Worm (Caenorhabditis elegans): ENCODE data around the gene C46C2.5.

The C46C2.5 gene

DNA sequence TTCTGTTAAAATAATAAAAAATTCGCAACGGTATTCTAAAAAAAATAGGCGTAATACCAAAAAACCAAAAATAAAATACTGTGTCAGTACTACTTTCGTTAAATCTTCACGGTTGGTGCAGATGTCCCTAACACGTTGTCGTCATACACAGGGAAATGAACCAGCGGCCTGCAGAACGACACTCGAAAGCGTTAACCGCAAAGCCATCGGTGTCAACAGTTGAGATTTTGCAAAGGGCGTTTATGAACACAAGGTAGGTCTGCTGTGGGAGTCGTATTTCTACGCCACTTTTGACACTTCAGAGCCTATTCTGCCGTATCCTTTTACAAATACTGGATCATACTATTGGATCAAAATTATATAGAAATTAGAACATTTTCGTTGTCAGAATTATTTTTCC lies 1.2 kb downstream of the C46C2.5 start (continued):
- peak; percentile 66 for TF ChIP-seq nhr-111 (GFP tag; optimal IDR thresholded peaks at IDR 0.05)
- TF ChIP-seq nhr-28 (tag; optimal IDR thresholded peaks at IDR 0.05): peak; percentile 59
- TF ChIP-seq lir-3 (tag; optimal IDR thresholded peaks at IDR 0.05): peak; percentile 46
- TF ChIP-seq ceh-82 (tag; optimal IDR thresholded peaks at IDR 0.05): no peak
- TF ChIP-seq F44E2.7 (GFP tag; IDR thresholded peaks at IDR 0.05): no peak
- TF ChIP-seq F26F4.8 (GFP tag; conservative IDR thresholded peaks at IDR 0.05): 0 out of 2 replicates have a peak, but pooled peaks have one; percentile 60
- peak; percentile 72 for TF ChIP-seq gei-8 (GFP tag; optimal IDR thresholded peaks at IDR 0.05)
- no peak for TF ChIP-seq hlh-30 (tag; optimal IDR thresholded peaks at IDR 0.05; ENCODE audit: insufficient read depth)
- TF ChIP-seq nhr-25 (tag; optimal IDR thresholded peaks at IDR 0.05; ENCODE audit: borderline replicate concordance, insufficient read depth): no peak
- TF ChIP-seq lin-15B (tag; optimal IDR thresholded peaks at IDR 0.05): no peak
- peak; percentile 12 for TF ChIP-seq F37D6.2 (tag; optimal IDR thresholded peaks at IDR 0.05)
- TF ChIP-seq daf-16 (GFP tag; optimal IDR thresholded peaks at IDR 0.05): peak; percentile 17 to 89
- TF ChIP-seq daf-16 (tag; optimal IDR thresholded peaks at IDR 0.05): no peak
- no peak for TF ChIP-seq unc-39 (tag; optimal IDR thresholded peaks at IDR 0.05)
- TF ChIP-seq F49E8.2 (tag; optimal IDR thresholded peaks at IDR 0.05; ENCODE audit: borderline replicate concordance): peak; percentile 45
- TF ChIP-seq mxl-2 (GFP tag; conservative IDR thresholded peaks at IDR 0.05): no peak
- TF ChIP-seq skn-1 (tag; optimal IDR thresholded peaks at IDR 0.05): no peak
- no peak for TF ChIP-seq hif-1 (tag; optimal IDR thresholded peaks at IDR 0.05)
- peak; percentile 66 for TF ChIP-seq unc-130 (GFP tag; optimal IDR thresholded peaks at IDR 0.05)
- no peak for TF ChIP-seq daf-19 (GFP tag; conservative IDR thresholded peaks at IDR 0.05)
- TF ChIP-seq ceh-32 (tag; optimal IDR thresholded peaks at IDR 0.05; ENCODE audit: poor library complexity): no peak
- TF ChIP-seq lin-13 (GFP tag; optimal IDR thresholded peaks at IDR 0.05): no peak
- no peak for TF ChIP-seq nhr-11 (tag; optimal IDR thresholded peaks at IDR 0.05)
- peak; percentile 88 for TF ChIP-seq mes-2 (tag; optimal IDR thresholded peaks at IDR 0.05; ENCODE audit: poor library complexity, severe bottlenecking)
- TF ChIP-seq lin-29 (GFP tag; IDR thresholded peaks at IDR 0.05): no peak
- peak; percentile 81; the same call in 1 of the 2 replicates for TF ChIP-seq zip-11 (GFP tag; IDR thresholded peaks at IDR 0.05)
- no peak for TF ChIP-seq set-16 (GFP tag; IDR thresholded peaks at IDR 0.05)
- peak; percentile 68 for TF ChIP-seq dmd-6 (GFP tag; IDR thresholded peaks at IDR 0.05)
- TF ChIP-seq nhr-77 (tag; optimal IDR thresholded peaks at IDR 0.05): peak; percentile 14
- TF ChIP-seq D1046.2 (GFP tag; IDR thresholded peaks at IDR 0.05): peak; percentile 85; the same call in 1 of the 2 replicates
- TF ChIP-seq ztf-7 (tag; optimal IDR thresholded peaks at IDR 0.05): peak; percentile 62
- TF ChIP-seq duxl-1 (tag; optimal IDR thresholded peaks at IDR 0.05; ENCODE audit: poor library complexity): no peak
- TF ChIP-seq pha-4 (GFP tag; IDR thresholded peaks at IDR 0.05): peak; percentile 81
- no peak for TF ChIP-seq pha-4 (tag; optimal IDR thresholded peaks at IDR 0.05)
- TF ChIP-seq mep-1 (tag; optimal IDR thresholded peaks at IDR 0.05): no peak
- TF ChIP-seq lin-38 (GFP tag; IDR thresholded peaks at IDR 0.05): no peak; the same call in 1 of the 2 replicates
- TF ChIP-seq mxl-3 (GFP tag; optimal IDR thresholded peaks at IDR 0.05): peak; percentile 90
- TF ChIP-seq tag-97 (GFP tag; IDR thresholded peaks at IDR 0.05): no peak
- peak; percentile 30 for TF ChIP-seq Y5F2A.4 (GFP tag; optimal IDR thresholded peaks at IDR 0.05)
- TF ChIP-seq mdt-29 (GFP tag; IDR thresholded peaks at IDR 0.05): peak; percentile 45; the same call in 1 of the 2 replicates
- TF ChIP-seq F10B5.3 (tag; optimal IDR thresholded peaks at IDR 0.05): no peak
- no peak for TF ChIP-seq R02D3.7 (tag; optimal IDR thresholded peaks at IDR 0.05)
- peak; percentile 79 for TF ChIP-seq T20F7.1 (GFP tag; optimal IDR thresholded peaks at IDR 0.05)
- no peak for TF ChIP-seq lin-39 (tag; optimal IDR thresholded peaks at IDR 0.05)
- TF ChIP-seq arid-1 (GFP tag; conservative IDR thresholded peaks at IDR 0.05): peak; percentile 81
- TF ChIP-seq ceh-20 (GFP tag; IDR thresholded peaks at IDR 0.05): no peak; the same call in 1 of the 2 replicates
- TF ChIP-seq rbr-2 (tag; optimal IDR thresholded peaks at IDR 0.05): peak; percentile 58
- 0 out of 2 replicates have a peak, but pooled peaks have one; percentile 51 for TF ChIP-seq daf-8 (GFP tag; IDR thresholded peaks at IDR 0.05)
- TF ChIP-seq nhr-76 (tag; optimal IDR thresholded peaks at IDR 0.05): no peak
- TF ChIP-seq snpc-1.2 (GFP tag; IDR thresholded peaks at IDR 0.05): no peak; the same call in 1 of the 2 replicates
- TF ChIP-seq egl-27 (tag; optimal IDR thresholded peaks at IDR 0.05): no peak

Measured in whole organism, L4 larva.